Fruit fly (Drosophila melanogaster) S2 (cell line): Measurements from ENCODE around the gene CG33310.

ENCODE experiments used
- CG8478 ChIP-seq: fragments of >200 bp; optimal IDR thresholded peaks from 2 replicates; lab custom pipeline; 2018
- CTCF ChIP-seq, 2 experiments: fragments of >200 bp; optimal IDR thresholded peaks; 2 replicates each; lab custom pipeline; 2018

DNA sequence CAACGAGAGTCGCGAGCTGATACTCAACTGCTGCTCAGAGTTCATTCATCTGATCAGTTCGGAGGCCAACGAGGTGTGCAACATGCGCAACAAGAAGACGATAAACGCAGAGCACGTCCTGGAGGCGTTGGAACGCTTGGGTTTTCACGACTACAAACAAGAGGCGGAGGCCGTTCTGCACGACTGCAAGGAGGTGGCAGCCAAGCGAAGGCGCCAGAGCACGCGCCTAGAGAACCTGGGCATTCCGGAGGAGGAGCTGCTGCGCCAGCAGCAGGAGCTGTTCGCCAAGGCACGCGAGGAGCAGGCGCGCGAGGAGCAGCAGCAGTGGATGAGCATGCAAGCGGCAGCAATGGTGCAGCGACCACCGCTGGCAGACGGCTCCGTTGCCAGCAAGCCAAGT is 18.6 kb upstream of the CG33310 start:
- TF ChIP-seq CG8478 (no peak), CTCF (optimal IDR thresholded peaks at IDR 0.05; lab: Kevin White, UChicago) (no peak)
